Fruit fly (Drosophila melanogaster): Measurements from ENCODE around the gene CG2200.
A peak's percentile ranks its signal among the peaks of the same experiment; 100 is the strongest.

CG2200 gene

dm6 chrX:13138887-13139286 lies 44.8 kb downstream of the CG2200 start, which contains the start of gene CG32645 (continued):
- TF ChIP-seq Dfd (GFP tag; optimal IDR thresholded peaks at IDR 0.05) = no peak
- TF ChIP-seq trh (GFP tag; optimal IDR thresholded peaks at IDR 0.05) = no peak
- no peak for TF ChIP-seq CG10462 (GFP tag; optimal IDR thresholded peaks at IDR 0.05)
- no peak for TF ChIP-seq Fer1 (GFP tag; optimal IDR thresholded peaks at IDR 0.05)
- TF ChIP-seq Spps (tag; optimal IDR thresholded peaks at IDR 0.05) = peak; percentile 6
- TF ChIP-seq ci (GFP tag; IDR thresholded peaks at IDR 0.05) = peak; percentile 20; the same call in 1 of the 3 replicates
- no peak for TF ChIP-seq CG6791 (GFP tag; IDR thresholded peaks at IDR 0.05; ENCODE audit: partially characterized antibody)
- no peak for TF ChIP-seq Sry-δ (GFP tag; optimal IDR thresholded peaks at IDR 0.05)
- TF ChIP-seq Ada2b (GFP tag; IDR thresholded peaks at IDR 0.05) = no peak
- peak; percentile 85 for TF ChIP-seq z (GFP tag; IDR thresholded peaks at IDR 0.05)
- no peak for TF ChIP-seq CG12391 (tag; optimal IDR thresholded peaks at IDR 0.05)
- TF ChIP-seq org-1 (GFP tag; optimal IDR thresholded peaks at IDR 0.05) = no peak
- peak; percentile 4 for TF ChIP-seq CG33557 (GFP tag; optimal IDR thresholded peaks at IDR 0.05)
- no peak for TF ChIP-seq CG10209 (GFP tag; optimal IDR thresholded peaks at IDR 0.05)
- no peak for TF ChIP-seq Antp (GFP tag; optimal IDR thresholded peaks at IDR 0.05)
- TF ChIP-seq Hand (GFP tag; optimal IDR thresholded peaks at IDR 0.05) = no peak
- TF ChIP-seq CG10267 (tag; optimal IDR thresholded peaks at IDR 0.05) = no peak
- peak; percentile 41 to 68 for TF ChIP-seq Trl (optimal IDR thresholded peaks at IDR 0.05)
- no peak for TF ChIP-seq Trl (GFP tag; optimal IDR thresholded peaks at IDR 0.05)
- TF ChIP-seq bsh (GFP tag; optimal IDR thresholded peaks at IDR 0.05) = peak in 1 of 2 experiments; percentile 5
- TF ChIP-seq slp2 (GFP tag; optimal IDR thresholded peaks at IDR 0.05) = no peak
- TF ChIP-seq E2f1 (GFP tag; IDR thresholded peaks at IDR 0.05) = no peak
- no peak for TF ChIP-seq CG18599 (GFP tag; optimal IDR thresholded peaks at IDR 0.05)
- no peak for TF ChIP-seq CG6175 (GFP tag; IDR thresholded peaks at IDR 0.05)
- TF ChIP-seq Dek (tag; optimal IDR thresholded peaks at IDR 0.05) = no peak
- TF ChIP-seq vfl (GFP tag; optimal IDR thresholded peaks at IDR 0.05) = no peak
- TF ChIP-seq CG32532 (GFP tag; IDR thresholded peaks at IDR 0.05) = no peak
- no peak for TF ChIP-seq ranshi (GFP tag; IDR thresholded peaks at IDR 0.05)
- no peak for TF ChIP-seq D (optimal IDR thresholded peaks at IDR 0.05)
- TF ChIP-seq D (GFP tag; optimal IDR thresholded peaks at IDR 0.05) = no peak
- peak; percentile 80 for TF ChIP-seq sqz (GFP tag; optimal IDR thresholded peaks at IDR 0.05)
- TF ChIP-seq bbx (GFP tag; IDR thresholded peaks at IDR 0.05; ENCODE audit: partially characterized antibody) = no peak
- peak; percentile 11 for TF ChIP-seq CG12769 (tag; optimal IDR thresholded peaks at IDR 0.05)
- TF ChIP-seq Doc3 (GFP tag; IDR thresholded peaks at IDR 0.05; ENCODE audit: partially characterized antibody) = no peak
- TF ChIP-seq CG4360 (GFP tag; IDR thresholded peaks at IDR 0.05) = no peak
- TF ChIP-seq ftz-f1 (GFP tag; optimal IDR thresholded peaks at IDR 0.05) = no peak
- no peak for TF ChIP-seq CG15514 (GFP tag; optimal IDR thresholded peaks at IDR 0.05)
- no peak for TF ChIP-seq pan (optimal IDR thresholded peaks at IDR 0.05)
- TF ChIP-seq pan (GFP tag; optimal IDR thresholded peaks at IDR 0.05 in 1 of 2, IDR thresholded peaks at IDR 0.05 in 1 of 2) = peak in 1 of 2 experiments; percentile 6
- no peak for TF ChIP-seq CG17186 (GFP tag; optimal IDR thresholded peaks at IDR 0.05)
- peak in 1 of 2 experiments; percentile 26 for TF ChIP-seq Pdp1 (GFP tag; optimal IDR thresholded peaks at IDR 0.05)
- TF ChIP-seq amos (GFP tag; IDR thresholded peaks at IDR 0.05; ENCODE audit: partially characterized antibody) = no peak
- TF ChIP-seq Blimp-1 (GFP tag; optimal IDR thresholded peaks at IDR 0.05) = peak; percentile 97
- TF ChIP-seq fd64A (GFP tag; optimal IDR thresholded peaks at IDR 0.05) = no peak

Data from whole organism, embryonic.